Worm (Caenorhabditis elegans) whole organism, young adult: ENCODE measurements around the gene osm-1.
"Not testable (repeated sequence)": the region's sequence is repeated elsewhere in the genome, so short reads cannot be mapped to it uniquely, and the experiment has no call there.

Source experiments
- B0019.2 ChIP-seq: fragments of 200-800 bp; sonication (Bioruptor generic); conservative IDR thresholded peaks from 2 replicates; pipeline ENCODE4 v1.3.6; 2022; ENCODE audit warnings: missing genetic modification reagents, missing genetic modification characterization, missing compliant biosample characterization
- B0035.1 ChIP-seq: sonication (generic microtip); optimal IDR thresholded peaks from 2 replicates; lab custom pipeline; 2016; ENCODE audit warnings: missing genetic modification characterization, mild to moderate bottlenecking, missing compliant biosample characterization, missing genotype, missing genetic modification reagents
- C06A6.2 ChIP-seq: fragments of 200-800 bp; sonication (Bioruptor generic); conservative IDR thresholded peaks from 2 replicates; pipeline ENCODE4 v1.3.6; 2022; ENCODE audit warnings: missing genetic modification characterization, missing compliant biosample characterization
- D2030.7 ChIP-seq: fragments of 200-800 bp; sonication (Bioruptor generic); IDR thresholded peaks from 2 replicates; pipeline ENCODE4 v1.3.6; 2022; ENCODE audit warnings: missing genetic modification reagents, missing genetic modification characterization, missing compliant biosample characterization
- F23B12.7 ChIP-seq: sonication (generic microtip); optimal IDR thresholded peaks from 2 replicates; lab custom pipeline; 2017; ENCODE audit warnings: missing genetic modification characterization, mild to moderate bottlenecking, missing compliant biosample characterization, antibody characterized with exemption, moderate library complexity; ENCODE audit not compliant: insufficient read depth
- K11D2.4 ChIP-seq: fragments of 200-800 bp; sonication (Bioruptor generic); IDR thresholded peaks from 2 replicates; pipeline ENCODE4 v1.3.6; 2022; ENCODE audit warnings: missing genetic modification reagents, missing genetic modification characterization, missing compliant biosample characterization
- K12H6.12 ChIP-seq: fragments of 200-800 bp; sonication (Bioruptor generic); optimal IDR thresholded peaks from 2 replicates; lab custom pipeline; 2018; ENCODE audit warnings: mild to moderate bottlenecking, missing genetic modification characterization, missing compliant biosample characterization
- atf-7 ChIP-seq: sonication (generic microtip); optimal IDR thresholded peaks from 2 replicates; lab custom pipeline; 2017; ENCODE audit warnings: mild to moderate bottlenecking, missing genetic modification characterization, missing compliant biosample characterization
- athp-1 ChIP-seq: sonication (generic microtip); optimal IDR thresholded peaks from 2 replicates; lab custom pipeline; 2017; ENCODE audit warnings: mild to moderate bottlenecking, missing genetic modification characterization, missing compliant biosample characterization
- attf-3 ChIP-seq: fragments of 200-800 bp; sonication (Bioruptor generic); conservative IDR thresholded peaks from 2 replicates; pipeline ENCODE4 v1.3.6; 2022; ENCODE audit warnings: missing genetic modification reagents, missing genetic modification characterization, missing compliant biosample characterization
- ceh-40 ChIP-seq: fragments of 200-800 bp; sonication (Bioruptor generic); IDR thresholded peaks from 2 replicates; pipeline ENCODE4 v1.3.6; 2022; ENCODE audit warnings: missing genetic modification characterization, missing compliant biosample characterization
- ceh-58 ChIP-seq: fragments of 200-800 bp; sonication (Bioruptor generic); IDR thresholded peaks from 2 replicates; pipeline ENCODE4 v1.3.6; 2022; ENCODE audit warnings: missing genetic modification characterization, missing compliant biosample characterization
- ceh-79 ChIP-seq: sonication (generic microtip); optimal IDR thresholded peaks from 2 replicates; lab custom pipeline; 2017; ENCODE audit warnings: mild to moderate bottlenecking, missing genetic modification characterization, missing compliant biosample characterization
- dox-1 ChIP-seq: fragments of 200-800 bp; sonication (Bioruptor generic); IDR thresholded peaks from 2 replicates; pipeline ENCODE4 v1.3.6; 2022; ENCODE audit warnings: missing genetic modification reagents, missing genetic modification characterization, missing compliant biosample characterization
- dpff-1 ChIP-seq: sonication (generic microtip); optimal IDR thresholded peaks from 2 replicates; lab custom pipeline; 2017; ENCODE audit warnings: mild to moderate bottlenecking, missing genetic modification characterization, missing compliant biosample characterization
- egl-18 ChIP-seq: fragments of 200-800 bp; sonication (Bioruptor generic); IDR thresholded peaks from 2 replicates; pipeline ENCODE4 v1.3.6; 2022; ENCODE audit warnings: missing genetic modification reagents, missing genetic modification characterization, missing compliant biosample characterization
- ets-4 ChIP-seq: fragments of 200-800 bp; sonication (Bioruptor generic); optimal IDR thresholded peaks from 2 replicates; lab custom pipeline; 2018; ENCODE audit warnings: mild to moderate bottlenecking, missing genetic modification characterization, missing compliant biosample characterization
- hmg-1.2 ChIP-seq: fragments of 200-800 bp; sonication (Bioruptor generic); IDR thresholded peaks from 2 replicates; pipeline ENCODE4 v1.3.6; 2022; ENCODE audit warnings: missing genetic modification reagents, missing genetic modification characterization, missing compliant biosample characterization
- hsf-1 ChIP-seq: fragments of 200-800 bp; sonication (Bioruptor generic); IDR thresholded peaks from 2 replicates; pipeline ENCODE4 v1.3.6; 2022; ENCODE audit warnings: missing genetic modification reagents, missing genetic modification characterization, missing compliant biosample characterization
- let-526 ChIP-seq: fragments of 200-800 bp; sonication (Bioruptor generic); IDR thresholded peaks from 2 replicates; pipeline ENCODE4 v1.3.6; 2022; ENCODE audit warnings: missing genetic modification reagents, missing genetic modification characterization, missing compliant biosample characterization
- lin-26 ChIP-seq: fragments of 200-800 bp; sonication (Bioruptor generic); IDR thresholded peaks from 2 replicates; pipeline ENCODE4 v1.3.6; 2022; ENCODE audit warnings: missing genetic modification reagents, missing genetic modification characterization, missing compliant biosample characterization
- lsl-1 ChIP-seq: fragments of 200-800 bp; sonication (Bioruptor generic); optimal IDR thresholded peaks from 2 replicates; lab custom pipeline; 2018; ENCODE audit warnings: mild to moderate bottlenecking, missing genetic modification characterization, moderate library complexity, missing compliant biosample characterization
- mes-4 ChIP-seq: sonication (generic microtip); optimal IDR thresholded peaks from 2 replicates; lab custom pipeline; 2016; ENCODE audit warnings: missing genotype, missing genetic modification characterization, missing compliant biosample characterization
- nfyb-1 ChIP-seq: fragments of 200-800 bp; sonication (Bioruptor generic); IDR thresholded peaks from 2 replicates; pipeline ENCODE4 v1.3.6; 2022; ENCODE audit warnings: missing genetic modification reagents, missing genetic modification characterization, missing compliant biosample characterization
- repo-1 ChIP-seq: sonication (generic microtip); optimal IDR thresholded peaks from 2 replicates; lab custom pipeline; 2017; ENCODE audit warnings: mild to moderate bottlenecking, missing genetic modification characterization, missing compliant biosample characterization
- snpc-3.4 ChIP-seq: sonication (generic microtip); optimal IDR thresholded peaks from 2 replicates; lab custom pipeline; 2017; ENCODE audit warnings: missing genetic modification characterization, mild to moderate bottlenecking, missing compliant biosample characterization, antibody characterized with exemption, moderate library complexity, missing genotype, missing genetic modification reagents
- snpc-4 ChIP-seq, 5 experiments: fragments of 150-350 bp in 1 of 5; sonication (generic microtip) in 4 of 5; optimal IDR thresholded peaks; 2 replicates each; lab custom pipeline; 2014 to 2018; ENCODE audit warnings: missing genetic modification characterization in 5 of 5, missing biosample characterization in 3 of 5, antibody characterized with exemption in 2 of 5, mild to moderate bottlenecking in 2 of 5, missing compliant biosample characterization in 2 of 5, missing genotype in 2 of 5, moderate library complexity in 2 of 5, missing genetic modification reagents in 1 of 5
- tbx-9 ChIP-seq: sonication (generic microtip); optimal IDR thresholded peaks from 2 replicates; lab custom pipeline; 2016; ENCODE audit warnings: borderline replicate concordance, missing genetic modification characterization, inconsistent platforms, missing compliant biosample characterization
- tlf-1 ChIP-seq: fragments of 200-800 bp; sonication (Bioruptor generic); optimal IDR thresholded peaks from 2 replicates; lab custom pipeline; 2018; ENCODE audit warnings: mild to moderate bottlenecking, missing genetic modification characterization, missing compliant biosample characterization
- xnd-1 ChIP-seq: sonication (generic microtip); optimal IDR thresholded peaks from 2 replicates; lab custom pipeline; 2016; ENCODE audit warnings: missing genotype, missing genetic modification reagents, missing genetic modification characterization, missing compliant biosample characterization
- zim-3 ChIP-seq: sonication (generic microtip); optimal IDR thresholded peaks from 2 replicates; lab custom pipeline; 2017; ENCODE audit warnings: mild to moderate bottlenecking, missing genetic modification characterization, moderate library complexity, missing compliant biosample characterization
- ztf-25 ChIP-seq: fragments of 200-800 bp; sonication (Bioruptor generic); IDR thresholded peaks from 2 replicates; pipeline ENCODE4 v1.3.6; 2022; ENCODE audit warnings: missing genetic modification reagents, missing genetic modification characterization, missing compliant biosample characterization

The osm-1 gene

ce11 chrX:16504066-16504465 is 36.4 kb upstream of the osm-1 start:
- peak; percentile 92 for TF ChIP-seq hsf-1 (GFP tag; lab: Robert Waterston, UW)

- TF ChIP-seq tbx-9 (tag; lab: Kevin White, UChicago) = no peak
- TF ChIP-seq ceh-79 (tag; lab: Kevin White, UChicago) = no peak
- TF ChIP-seq athp-1 (tag; lab: Kevin White, UChicago) = no peak
- no peak for TF ChIP-seq lin-26 (GFP tag; lab: Robert Waterston, UW)
- TF ChIP-seq snpc-4 (GFP tag; optimal IDR thresholded peaks at IDR 0.05; lab: Kevin White, UChicago) = no peak
- TF ChIP-seq snpc-4 (tag; optimal IDR thresholded peaks at IDR 0.05; lab: Kevin White, UChicago) = no peak
- TF ChIP-seq let-526 (GFP tag; lab: Robert Waterston, UW) = no peak
Measured at ce11 chrX:16505348-16505747, 35.1 kb upstream of the osm-1 start, which contains the start of gene T25D1.3. T25D1.3 (plus strand) TSS chrX:16505648.

- TF ChIP-seq attf-3 (GFP tag; lab: Robert Waterston, UW) = peak; percentile 79
Measured at ce11 chrX:16509607-16510006, 30.9 kb upstream of the osm-1 start.

- not testable (repeated sequence) for TF ChIP-seq lsl-1 (GFP tag; lab: Kevin White, UChicago); K12H6.12 (tag; lab: Kevin White, UChicago); ceh-40
Measured at ce11 chrX:16515265-16515664, 25.2 kb upstream of the osm-1 start, which contains the start of gene T25D1.2. T25D1.2 (plus strand) TSS chrX:16515565.

ce11 chrX:16518771-16519170 is 21.7 kb upstream of the osm-1 start:
- no peak for TF ChIP-seq nfyb-1 (GFP tag; lab: Robert Waterston, UW)
- TF ChIP-seq zim-3 (tag; lab: Kevin White, UChicago) = no peak
- no peak for TF ChIP-seq K11D2.4 (GFP tag; lab: Robert Waterston, UW)
- no peak for TF ChIP-seq atf-7 (tag; lab: Kevin White, UChicago)
- TF ChIP-seq dox-1 = no peak
- no peak for TF ChIP-seq C06A6.2 (GFP tag; lab: Robert Waterston, UW)
- no peak for TF ChIP-seq snpc-4 (GFP tag; optimal IDR thresholded peaks at IDR 0.05; lab: Kevin White, UChicago)
- no peak for TF ChIP-seq snpc-4 (tag; optimal IDR thresholded peaks at IDR 0.05; lab: Kevin White, UChicago)
- TF ChIP-seq ztf-25 (GFP tag; lab: Robert Waterston, UW) = no peak
- no peak for TF ChIP-seq ets-4 (GFP tag; lab: Kevin White, UChicago)
- TF ChIP-seq ceh-58 = no peak
- no peak for TF ChIP-seq xnd-1 (tag; lab: Kevin White, UChicago)
- TF ChIP-seq ceh-40 = no peak
- no peak for TF ChIP-seq mes-4 (tag; lab: Kevin White, UChicago)
- TF ChIP-seq F23B12.7 (tag; lab: Kevin White, UChicago) = no peak
- no peak for TF ChIP-seq repo-1 (tag; lab: Kevin White, UChicago)
- no peak for TF ChIP-seq hmg-1.2 (GFP tag; lab: Robert Waterston, UW)
- no peak for TF ChIP-seq snpc-3.4
- no peak for TF ChIP-seq dpff-1
- TF ChIP-seq D2030.7 (GFP tag; lab: Robert Waterston, UW) = no peak

ce11 chrX:16519517-16519916 is 21.0 kb upstream of the osm-1 start, which contains the start of gene T25D1.1:
T25D1.1 (plus strand) TSS chrX:16519817.
- TF ChIP-seq B0035.1 (tag; lab: Kevin White, UChicago) (no peak), B0019.2 (GFP tag; lab: Robert Waterston, UW) (no peak), egl-18 (no peak), tlf-1 (GFP tag; lab: Kevin White, UChicago) (no peak)
- TF ChIP-seq, all 124 proteins: peak for 0
